Worm (Caenorhabditis elegans): ENCODE results near the gene iff-1.

DNA sequence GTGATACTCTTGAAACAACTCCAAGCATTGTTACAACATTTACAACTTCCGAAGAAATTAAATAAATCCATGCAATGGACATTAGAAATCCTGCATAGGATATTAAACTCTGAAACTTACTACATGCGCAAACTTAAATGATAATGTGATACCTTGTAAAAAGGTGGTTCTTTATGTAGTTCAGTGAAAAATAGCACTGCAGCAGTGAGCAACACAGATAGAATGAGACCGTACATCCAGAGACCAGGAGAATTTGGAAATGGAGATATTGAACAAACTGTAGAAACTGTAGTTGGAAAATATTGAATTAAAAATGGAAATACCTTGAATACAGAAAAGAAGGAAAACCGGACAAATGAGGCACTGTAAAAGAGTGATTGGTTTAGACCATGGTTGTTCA, 35.8 kb downstream of the iff-1 start:
- TF ChIP-seq fkh-10 (GFP tag; optimal IDR thresholded peaks at IDR 0.05) (no peak), ctbp-1 (GFP tag; IDR thresholded peaks at IDR 0.05) (no peak), ceh-82 (tag; optimal IDR thresholded peaks at IDR 0.05) (no peak), fos-1 (tag; optimal IDR thresholded peaks at IDR 0.05) (no peak), ceh-44 (GFP tag; IDR thresholded peaks at IDR 0.05) (no peak)
